Fruit fly (Drosophila melanogaster) Kc167 (cell line): ENCODE measurements around the gene CG4025.

Source experiments
- Myc ChIP-seq: fragments of >200 bp; optimal IDR thresholded peaks from 2 replicates; lab custom pipeline; 2017; ENCODE audit warnings: missing external identifiers
- Sin3A ChIP-seq: fragments of >200 bp; optimal IDR thresholded peaks from 2 replicates; lab custom pipeline; 2018; ENCODE audit warnings: missing external identifiers
- h ChIP-seq: fragments of >200 bp; optimal IDR thresholded peaks from 3 replicates; lab custom pipeline; 2018; ENCODE audit warnings: missing external identifiers
- insv ChIP-seq: fragments of >200 bp; optimal IDR thresholded peaks from 3 replicates; lab custom pipeline; 2018; ENCODE audit warnings: missing external identifiers
- psq ChIP-seq: fragments of >200 bp; optimal IDR thresholded peaks from 2 replicates; lab custom pipeline; 2017; ENCODE audit warnings: missing external identifiers
- ttk ChIP-seq: sonication (Bioruptor generic); optimal IDR thresholded peaks from 2 replicates; lab custom pipeline; 2017; ENCODE audit warnings: missing external identifiers

Gene CG4025

DNA sequence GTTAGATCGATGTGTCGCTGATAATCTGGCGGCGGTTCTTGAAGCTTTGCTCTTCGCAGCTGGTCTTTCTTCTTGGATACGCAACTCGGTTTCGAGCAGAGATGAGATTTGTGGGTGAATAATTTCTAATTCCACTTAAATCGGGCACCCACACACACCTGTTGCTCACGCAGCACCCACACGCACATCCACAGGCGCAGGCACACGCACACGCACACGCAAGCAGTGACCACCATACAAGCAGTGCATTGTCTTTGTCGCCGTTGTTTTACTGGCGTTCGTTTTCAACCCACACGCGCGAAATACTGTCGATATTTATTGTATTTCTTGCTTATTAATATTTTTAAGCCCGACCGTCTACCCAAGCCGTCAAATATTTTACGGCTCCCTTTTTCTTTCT, 19.6 kb downstream of the CG4025 start:
- no peak for TF ChIP-seq h (lab: Kevin White, UChicago)
- no peak for TF ChIP-seq psq (lab: Kevin White, UChicago)
- TF ChIP-seq Myc (lab: Kevin White, UChicago), result no peak
- TF ChIP-seq insv, result no peak
- TF ChIP-seq Sin3A (lab: Kevin White, UChicago), result no peak
- no peak for TF ChIP-seq ttk (lab: Kevin White, UChicago)

DNA sequence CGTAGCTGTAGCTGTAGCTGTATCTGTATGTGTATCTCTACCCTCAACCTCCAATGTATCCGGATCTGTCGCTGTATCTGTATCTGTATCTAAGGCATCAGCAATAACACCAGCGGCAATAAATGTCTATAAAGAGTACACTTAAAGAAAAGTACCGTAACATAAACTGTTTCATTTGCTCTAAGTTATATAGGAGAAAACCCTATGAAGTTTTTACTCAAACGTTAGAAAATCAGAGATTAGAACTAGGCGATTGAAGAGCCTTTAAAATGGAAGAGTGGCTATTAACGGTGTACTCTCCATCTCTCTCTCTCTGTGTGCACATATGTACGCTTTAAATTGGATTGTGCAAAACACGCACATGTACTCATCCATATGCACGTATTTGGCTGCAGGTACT, 21.5 kb downstream of the CG4025 start:
- TF ChIP-seq h (lab: Kevin White, UChicago), result no peak
- no peak for TF ChIP-seq psq (lab: Kevin White, UChicago)
- no peak for TF ChIP-seq Myc (lab: Kevin White, UChicago)
- TF ChIP-seq ttk (lab: Kevin White, UChicago), result no peak
- TF ChIP-seq insv, result no peak

DNA sequence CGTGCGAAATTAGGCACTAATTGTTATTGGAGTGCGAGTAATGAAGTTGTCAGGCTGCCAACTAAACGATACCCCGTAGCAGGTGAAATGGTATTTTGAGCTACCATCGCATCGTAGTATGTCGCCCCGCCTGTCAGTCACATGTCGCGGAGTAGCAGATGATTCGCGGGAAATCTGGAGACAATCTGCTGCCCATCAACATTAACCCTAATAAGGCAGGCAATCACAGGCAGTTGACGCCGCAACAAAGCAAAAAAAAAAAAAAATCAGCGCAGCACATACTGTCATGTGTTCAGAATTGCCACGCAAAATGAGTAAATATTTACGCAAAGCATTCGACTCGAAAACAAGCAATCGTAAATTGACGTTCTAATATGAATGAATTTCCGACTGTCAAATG, 27.1 kb downstream of the CG4025 start:
- no peak for TF ChIP-seq Sin3A (lab: Kevin White, UChicago)
- TF ChIP-seq insv, result no peak
- no peak for TF ChIP-seq psq (lab: Kevin White, UChicago)
- TF ChIP-seq h (lab: Kevin White, UChicago), result no peak
- TF ChIP-seq Myc (lab: Kevin White, UChicago), result no peak
- no peak for TF ChIP-seq ttk (lab: Kevin White, UChicago)

DNA sequence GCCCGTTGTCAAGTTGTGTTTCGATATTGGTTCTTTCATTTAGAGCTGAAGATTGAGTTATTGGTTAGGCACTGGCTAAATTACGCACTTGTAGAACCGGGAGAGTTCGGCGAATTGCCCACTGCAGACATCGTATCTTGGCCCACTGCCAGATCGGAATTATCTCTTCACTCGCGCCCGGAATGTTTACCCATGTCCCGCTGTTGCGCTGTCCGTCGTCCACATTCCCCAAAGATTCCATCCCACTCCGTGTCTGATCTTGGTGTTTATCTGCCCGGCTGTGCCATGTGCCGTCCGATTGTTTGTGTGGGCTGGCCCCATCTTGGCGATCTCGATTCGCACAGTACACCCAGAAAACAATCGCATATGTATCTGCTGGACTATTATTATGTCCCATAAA, 27.6 kb downstream of the CG4025 start:
- no peak for TF ChIP-seq Myc (lab: Kevin White, UChicago)
- no peak for TF ChIP-seq Sin3A (lab: Kevin White, UChicago)
- no peak for TF ChIP-seq h (lab: Kevin White, UChicago)
- TF ChIP-seq insv, result no peak
- TF ChIP-seq psq (lab: Kevin White, UChicago), result no peak
- TF ChIP-seq ttk (lab: Kevin White, UChicago), result no peak

DNA sequence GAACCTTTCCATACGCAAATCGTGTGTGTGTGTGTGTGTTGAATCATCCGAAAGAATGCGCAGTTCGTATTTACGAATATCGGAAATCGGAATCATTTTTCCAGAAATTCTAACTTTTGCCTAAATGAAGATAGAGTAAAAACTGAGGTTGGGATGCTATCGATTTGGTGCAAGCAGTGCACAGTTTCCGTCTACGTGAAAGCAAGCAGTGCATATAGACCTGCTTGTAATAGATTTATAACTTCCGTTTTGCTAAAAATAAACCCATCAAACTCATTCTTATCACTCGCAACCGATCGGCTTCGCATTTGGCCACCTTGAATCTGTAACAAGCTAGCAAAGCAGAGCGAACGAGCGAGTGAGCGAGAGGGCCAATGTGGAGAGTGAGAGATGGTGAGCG, 29.6 kb downstream of the CG4025 start:
- TF ChIP-seq ttk (lab: Kevin White, UChicago) (no peak), Sin3A (lab: Kevin White, UChicago) (no peak)

DNA sequence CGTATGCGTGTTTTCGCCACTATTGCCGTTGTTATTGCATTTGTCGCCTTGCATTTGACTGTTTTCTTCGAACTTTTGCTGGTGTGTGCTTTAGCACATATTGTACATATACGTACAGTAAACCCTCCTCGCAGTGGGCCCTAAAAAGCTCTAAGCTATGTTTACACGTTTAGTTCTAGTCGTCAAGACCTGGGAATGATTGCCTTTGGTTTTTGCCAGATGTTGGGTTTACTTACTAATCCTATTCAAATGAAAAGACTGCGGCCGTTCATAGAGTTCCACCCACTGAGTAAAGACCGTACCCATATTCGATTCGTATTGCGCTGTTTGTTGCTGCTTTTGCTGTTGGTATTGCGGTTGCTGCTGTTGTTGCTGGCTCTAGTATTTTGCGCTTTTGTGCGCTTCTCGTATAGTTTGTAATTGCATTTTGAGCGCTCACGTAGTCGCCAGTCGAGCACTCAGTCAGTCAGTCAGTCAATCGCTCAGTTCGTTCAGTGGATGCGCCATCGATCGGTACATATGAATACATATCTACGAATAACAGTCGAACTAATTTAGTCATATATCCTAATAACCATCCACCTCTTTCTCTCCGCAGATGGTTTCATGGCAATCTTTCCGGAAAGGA, 31.1 kb downstream of the CG4025 start:
- TF ChIP-seq Myc (lab: Kevin White, UChicago), result no peak
- TF ChIP-seq Sin3A (lab: Kevin White, UChicago), result no peak
- TF ChIP-seq ttk (lab: Kevin White, UChicago), result no peak
- no peak for TF ChIP-seq psq (lab: Kevin White, UChicago)
- TF ChIP-seq h (lab: Kevin White, UChicago), result no peak
- TF ChIP-seq insv, result no peak

DNA sequence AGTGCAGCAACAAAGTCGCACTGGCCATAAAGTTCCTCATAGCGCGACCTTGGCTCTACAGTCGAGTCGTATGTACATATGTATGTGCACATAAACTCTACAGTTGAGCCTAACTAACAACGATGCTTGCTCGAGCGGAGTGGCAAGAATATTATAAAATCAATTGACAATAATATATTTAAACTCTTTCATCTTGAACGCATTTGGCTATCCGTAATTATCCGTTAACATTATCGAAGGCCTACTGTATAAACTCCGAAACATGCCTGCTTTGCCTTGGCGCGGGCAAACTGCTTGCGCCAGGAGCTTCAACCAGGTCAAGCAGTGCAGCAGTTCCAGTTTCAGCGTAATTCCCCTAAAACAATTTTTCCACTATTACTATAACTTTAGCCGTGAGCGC, 31.9 kb downstream of the CG4025 start:
- TF ChIP-seq Myc (lab: Kevin White, UChicago) (no peak), insv (no peak)

DNA sequence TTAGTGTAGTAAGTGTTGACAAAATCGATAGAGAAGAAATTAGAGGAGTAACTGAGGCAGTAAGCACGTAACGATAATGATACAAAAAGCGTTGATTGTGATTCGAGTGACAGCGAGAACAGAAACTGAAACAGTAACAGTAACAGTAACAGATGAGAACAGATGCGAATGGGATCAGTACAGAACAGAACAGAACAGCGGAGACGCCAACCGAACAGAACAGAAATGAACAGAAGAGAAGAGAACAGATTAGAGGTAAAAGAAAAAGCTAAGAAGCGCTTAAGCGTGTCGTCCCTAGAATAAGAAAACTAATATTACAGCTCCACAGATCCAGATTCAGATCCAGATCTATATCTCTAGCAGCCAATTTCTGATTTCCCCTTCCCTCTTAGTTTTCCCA, 35.9 kb downstream of the CG4025 start:
- TF ChIP-seq psq (lab: Kevin White, UChicago) (no peak), Myc (lab: Kevin White, UChicago) (no peak), insv (no peak), h (lab: Kevin White, UChicago) (no peak), Sin3A (lab: Kevin White, UChicago) (no peak), ttk (lab: Kevin White, UChicago) (no peak)

DNA sequence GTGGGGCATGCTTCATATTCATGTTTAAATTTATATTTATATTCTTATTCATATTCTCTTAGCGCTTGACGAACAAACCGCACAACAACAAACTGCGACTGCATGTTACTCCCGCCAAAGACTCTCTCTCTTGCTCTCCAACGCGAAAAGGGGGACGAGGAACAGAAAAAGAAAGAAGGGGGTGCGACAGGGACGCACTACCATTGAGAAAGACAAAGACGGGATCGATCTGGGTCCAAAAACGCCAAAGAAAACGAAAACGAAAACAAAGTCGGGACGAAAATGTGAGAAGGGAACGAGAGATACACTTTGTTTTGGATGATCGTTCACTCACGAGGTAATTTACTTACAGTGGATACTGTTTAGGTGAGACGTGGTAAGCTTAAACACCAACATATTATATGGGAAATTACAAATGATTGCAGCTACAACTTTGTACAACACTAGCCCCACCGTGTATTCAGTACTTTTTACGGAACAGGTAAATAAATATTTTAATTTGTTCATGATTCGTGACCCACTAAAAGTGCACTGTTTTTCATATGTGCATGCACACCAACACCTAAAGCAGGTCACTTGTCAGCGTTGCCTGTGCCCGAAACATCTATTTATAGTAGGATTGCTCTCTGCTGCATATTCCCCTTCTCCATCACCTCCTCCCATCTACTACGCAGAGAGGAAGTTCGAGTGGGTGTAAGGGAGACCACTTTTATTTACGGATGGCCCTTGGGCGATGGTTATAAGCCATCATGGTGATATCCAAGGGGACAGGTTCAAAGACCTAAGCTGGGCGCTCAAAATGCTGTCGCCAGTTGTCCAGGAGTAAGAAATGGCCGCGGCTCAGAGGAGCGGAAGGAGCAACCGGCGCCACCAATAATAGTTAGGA, 45.2 kb downstream of the CG4025 start:
- TF ChIP-seq h (lab: Kevin White, UChicago) (peak; percentile 33), Sin3A (lab: Kevin White, UChicago) (no peak), ttk (lab: Kevin White, UChicago) (peak; percentile 91), psq (lab: Kevin White, UChicago) (no peak)

DNA sequence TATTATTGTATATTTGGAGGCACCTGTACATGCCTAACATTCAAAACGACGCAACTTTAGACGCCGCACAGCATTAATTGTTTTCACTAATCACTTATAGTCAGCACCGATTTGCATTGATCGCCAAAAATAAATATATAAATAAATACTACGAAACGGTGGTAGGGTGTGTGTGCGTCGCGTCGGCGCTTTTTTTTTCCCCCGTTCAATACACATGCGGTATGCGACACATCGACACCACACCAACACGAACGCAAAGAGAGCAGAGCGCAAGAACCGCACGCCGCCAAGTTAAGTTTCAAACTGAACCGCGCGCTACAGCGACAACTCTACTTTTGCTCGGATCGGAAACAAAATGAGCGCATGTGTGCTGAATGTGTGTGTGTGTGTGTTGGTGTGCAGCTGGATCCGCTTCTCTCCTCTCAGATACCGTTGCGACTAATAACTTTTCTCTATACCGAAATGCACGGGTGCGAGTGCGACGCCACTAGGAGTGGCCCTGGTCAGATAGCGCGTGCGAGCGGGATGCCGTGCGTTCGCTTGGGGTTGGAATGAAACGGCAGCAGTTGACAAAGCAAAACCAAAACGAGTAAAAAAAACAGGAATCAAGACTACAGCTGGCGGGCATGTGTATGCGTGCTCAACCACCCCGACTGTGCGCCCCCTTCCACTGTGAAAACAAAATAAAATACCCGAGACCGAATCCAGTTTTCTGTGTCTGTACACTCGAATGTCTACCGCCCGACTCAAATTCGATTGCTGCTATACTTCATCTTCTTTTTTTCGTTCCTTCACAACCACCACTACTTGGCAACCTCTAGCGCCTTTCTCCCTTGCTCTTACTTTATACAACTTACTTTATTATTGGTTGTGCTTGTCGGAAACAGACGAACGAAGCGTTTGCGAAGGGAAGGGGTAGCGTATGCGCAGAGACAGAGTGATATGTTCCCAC, 46.5 kb downstream of the CG4025 start, which contains the start of gene ph-d:
TSS of gene ph-d (minus strand) at position 274 of the 952 bp plus-strand sequence.
- no peak for TF ChIP-seq Sin3A (lab: Kevin White, UChicago)
- TF ChIP-seq ttk (lab: Kevin White, UChicago), result no peak
- TF ChIP-seq insv, result no peak
- TF ChIP-seq h (lab: Kevin White, UChicago), result no peak

DNA sequence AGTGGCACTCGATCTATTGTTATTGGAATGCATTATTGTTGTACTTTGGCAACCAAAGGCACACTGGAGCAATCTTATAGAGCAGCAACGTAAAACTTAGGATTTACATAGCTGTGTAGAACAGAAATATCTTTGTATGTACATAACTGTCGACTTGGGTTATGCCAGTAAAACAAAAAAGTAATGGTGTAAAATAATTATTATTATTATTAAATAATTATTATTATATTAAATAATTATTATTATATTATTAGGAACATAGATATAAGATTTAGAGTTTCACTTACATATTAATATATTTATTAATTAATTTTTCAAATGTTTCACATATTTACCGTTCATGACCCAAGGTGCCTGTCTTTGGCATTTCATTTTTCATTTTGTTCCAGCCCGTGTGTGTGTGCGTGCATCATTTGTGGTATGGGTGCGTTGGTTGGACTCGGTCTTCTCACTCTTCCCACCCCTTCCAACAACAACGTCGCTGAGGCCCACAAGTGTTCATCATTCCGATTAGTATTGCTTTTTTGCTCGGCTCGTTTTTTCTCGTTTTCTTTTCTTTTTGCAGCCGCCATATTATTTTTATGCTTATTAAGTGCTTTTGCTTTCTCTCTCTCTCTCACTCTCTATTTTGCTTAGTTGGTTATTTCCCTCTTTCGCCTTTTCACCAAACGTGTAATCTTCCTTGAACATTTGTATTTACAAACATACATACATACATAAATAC, 47.4 kb downstream of the CG4025 start:
- TF ChIP-seq Myc (lab: Kevin White, UChicago) (no peak), h (lab: Kevin White, UChicago) (no peak), ttk (lab: Kevin White, UChicago) (no peak), Sin3A (lab: Kevin White, UChicago) (no peak), psq (lab: Kevin White, UChicago) (peak; percentile 51), insv (no peak)
